Fruit fly (Drosophila melanogaster) whole organism, embryonic: ENCODE results near the gene Best3.

Experiments
- Bgb ChIP-seq: fragments of 200-800 bp; sonication (Bioruptor generic); IDR thresholded peaks from 2 replicates; pipeline ENCODE4 v1.3.6; 2022; ENCODE audit warnings: missing biosample characterization, missing genetic modification characterization; ENCODE audit not compliant: partially characterized antibody
- CG10147 ChIP-seq: fragments of 200-800 bp; sonication (Bioruptor generic); optimal IDR thresholded peaks from 2 replicates; lab custom pipeline; 2019; ENCODE audit warnings: missing biosample characterization, mild to moderate bottlenecking, missing genetic modification characterization, moderate library complexity
- CG11093 ChIP-seq: fragments of 200-800 bp; sonication (Bioruptor generic); IDR thresholded peaks from 3 replicates; pipeline ENCODE4 v1.3.6; 2022; ENCODE audit warnings: missing biosample characterization, missing genetic modification characterization
- CG11504 ChIP-seq: fragments of 200-800 bp; sonication (Bioruptor generic); optimal IDR thresholded peaks from 3 replicates; lab custom pipeline; 2019; ENCODE audit warnings: missing biosample characterization, mild to moderate bottlenecking, missing genetic modification characterization, moderate library complexity
- CG12104 ChIP-seq: fragments of 200-800 bp; sonication (Bioruptor generic); optimal IDR thresholded peaks from 3 replicates; lab custom pipeline; 2016; ENCODE audit warnings: missing biosample characterization, missing genetic modification characterization
- CG14014 ChIP-seq: fragments of 200-800 bp; sonication (Bioruptor generic); IDR thresholded peaks from 2 replicates; pipeline ENCODE4 v1.3.6; 2022; ENCODE audit warnings: missing biosample characterization, missing genetic modification characterization
- CG15601 ChIP-seq: fragments of 200-800 bp; sonication (Bioruptor generic); optimal IDR thresholded peaks from 3 replicates; lab custom pipeline; 2019; ENCODE audit warnings: missing biosample characterization, mild to moderate bottlenecking, missing genetic modification characterization, moderate library complexity
- CG1603 ChIP-seq: fragments of 200-800 bp; sonication (Bioruptor generic); optimal IDR thresholded peaks from 2 replicates; lab custom pipeline; 2019; ENCODE audit warnings: missing biosample characterization, mild to moderate bottlenecking, missing genetic modification characterization, moderate library complexity
- CG17568 ChIP-seq: fragments of 200-800 bp; sonication (Bioruptor generic); optimal IDR thresholded peaks from 2 replicates; lab custom pipeline; 2018; ENCODE audit warnings: missing biosample characterization, mild to moderate bottlenecking, missing genetic modification characterization, moderate library complexity
- CG17612 ChIP-seq: fragments of 200-800 bp; sonication (Bioruptor generic); IDR thresholded peaks from 2 replicates; pipeline ENCODE4 v1.3.6; 2022; ENCODE audit warnings: missing biosample characterization, missing genetic modification characterization
- CG18011 ChIP-seq: fragments of 200-800 bp; sonication (Bioruptor generic); optimal IDR thresholded peaks from 2 replicates; lab custom pipeline; 2017; ENCODE audit warnings: missing biosample characterization, missing genetic modification characterization, mild to moderate bottlenecking, moderate library complexity, missing genotype
- CG18262 ChIP-seq: fragments of 200-800 bp; optimal IDR thresholded peaks from 3 replicates; lab custom pipeline; 2019; ENCODE audit warnings: missing biosample characterization, mild to moderate bottlenecking, missing genetic modification characterization, moderate library complexity
- CG2116 ChIP-seq: fragments of 200-800 bp; sonication (Bioruptor generic); optimal IDR thresholded peaks from 3 replicates; lab custom pipeline; 2018; ENCODE audit warnings: missing biosample characterization, mild to moderate bottlenecking, missing genetic modification characterization
- CG2202 ChIP-seq: fragments of 200-800 bp; sonication (Bioruptor generic); optimal IDR thresholded peaks from 2 replicates; lab custom pipeline; 2018; ENCODE audit warnings: missing biosample characterization, mild to moderate bottlenecking, missing genetic modification characterization
- CG31224 ChIP-seq: fragments of 200-800 bp; sonication (Bioruptor generic); IDR thresholded peaks from 2 replicates; pipeline ENCODE4 v1.3.6; 2022; ENCODE audit warnings: missing biosample characterization, missing genetic modification characterization
- CG3163 ChIP-seq: fragments of 200-800 bp; sonication (Bioruptor generic); optimal IDR thresholded peaks from 3 replicates; lab custom pipeline; 2016; ENCODE audit warnings: missing biosample characterization, missing genetic modification characterization
- CG32532 ChIP-seq: fragments of 200-800 bp; sonication (Bioruptor generic); IDR thresholded peaks from 2 replicates; pipeline ENCODE4 v1.3.6; 2022; ENCODE audit warnings: missing biosample characterization, missing genetic modification characterization
- CG3281 ChIP-seq: fragments of 200-800 bp; sonication (Bioruptor generic); optimal IDR thresholded peaks from 3 replicates; lab custom pipeline; 2017; ENCODE audit warnings: missing biosample characterization, mild to moderate bottlenecking, missing genetic modification characterization
- CG34422 ChIP-seq: fragments of 200-800 bp; sonication (Bioruptor generic); IDR thresholded peaks from 3 replicates; pipeline ENCODE4 v1.3.6; 2022; ENCODE audit warnings: missing biosample characterization, missing genetic modification characterization
- CG42726 ChIP-seq: fragments of 200-800 bp; sonication (Bioruptor generic); IDR thresholded peaks from 2 replicates; pipeline ENCODE4 v1.3.6; 2022; ENCODE audit warnings: missing biosample characterization, missing genetic modification characterization; ENCODE audit not compliant: partially characterized antibody
- CG4360 ChIP-seq: fragments of 200-800 bp; sonication (Bioruptor generic); IDR thresholded peaks from 2 replicates; pipeline ENCODE4 v1.3.6; 2022; ENCODE audit warnings: missing biosample characterization, missing genetic modification characterization
- CG4854 ChIP-seq: fragments of 200-800 bp; sonication (Bioruptor generic); optimal IDR thresholded peaks from 2 replicates; lab custom pipeline; 2016; ENCODE audit warnings: missing biosample characterization, missing genetic modification characterization, inconsistent platforms
- CG7745 ChIP-seq: fragments of 200-800 bp; sonication (Bioruptor generic); optimal IDR thresholded peaks from 2 replicates; lab custom pipeline; 2018; ENCODE audit warnings: missing biosample characterization, mild to moderate bottlenecking, missing genetic modification characterization, moderate library complexity
- CG9215 ChIP-seq: fragments of 200-800 bp; sonication (Bioruptor generic); IDR thresholded peaks from 2 replicates; pipeline ENCODE4 v1.3.6; 2022; ENCODE audit warnings: missing biosample characterization, missing genetic modification characterization
- Dll ChIP-seq: fragments of 200-800 bp; sonication (Bioruptor generic); IDR thresholded peaks from 4 replicates; pipeline ENCODE4 v1.3.6; 2022; ENCODE audit warnings: missing biosample characterization, missing genetic modification characterization; ENCODE audit not compliant: partially characterized antibody
- HLHmδ ChIP-seq: fragments of 200-800 bp; sonication (Bioruptor generic); optimal IDR thresholded peaks from 2 replicates; lab custom pipeline; 2018; ENCODE audit warnings: missing biosample characterization, mild to moderate bottlenecking, missing genetic modification characterization, moderate library complexity
- Hr39 ChIP-seq: fragments of >200 bp; optimal IDR thresholded peaks from 2 replicates; lab custom pipeline; 2017
- Jarid2 ChIP-seq: fragments of 200-800 bp; sonication (Bioruptor generic); optimal IDR thresholded peaks from 3 replicates; lab custom pipeline; 2017; ENCODE audit warnings: mild to moderate bottlenecking, missing biosample characterization, missing genetic modification reagents, missing genetic modification characterization
- NC2α ChIP-seq: fragments of 200-800 bp; sonication (Bioruptor generic); optimal IDR thresholded peaks from 2 replicates; lab custom pipeline; 2016; ENCODE audit warnings: missing biosample characterization, missing genetic modification characterization
- NC2β ChIP-seq: fragments of 200-800 bp; sonication (Bioruptor generic); optimal IDR thresholded peaks from 2 replicates; lab custom pipeline; 2016; ENCODE audit warnings: missing biosample characterization, missing genetic modification characterization
- Ptx1 ChIP-seq: fragments of 200-800 bp; sonication (Bioruptor generic); IDR thresholded peaks from 2 replicates; pipeline ENCODE4 v1.3.6; 2022; ENCODE audit warnings: missing biosample characterization, missing genetic modification characterization
- Trl ChIP-seq, 3 experiments: fragments of >200 bp in 2 of 3; fragments of 200-800 bp in 1 of 3; sonication (Bioruptor generic) in 1 of 3; optimal IDR thresholded peaks; 2 replicates in 1 of 3; 3 replicates in 2 of 3; lab custom pipeline; 2016 to 2017; ENCODE audit warnings: missing biosample characterization in 1 of 3, missing genetic modification characterization in 1 of 3
- Xrp1 ChIP-seq: fragments of 200-800 bp; sonication (Bioruptor generic); IDR thresholded peaks from 2 replicates; pipeline ENCODE4 v1.3.6; 2022; ENCODE audit warnings: missing biosample characterization, missing genetic modification characterization
- ab ChIP-seq: fragments of 200-800 bp; sonication (Bioruptor generic); optimal IDR thresholded peaks from 2 replicates; lab custom pipeline; 2016; ENCODE audit warnings: missing biosample characterization, missing genetic modification characterization
- btn ChIP-seq: fragments of 200-800 bp; sonication (Bioruptor generic); optimal IDR thresholded peaks from 2 replicates; lab custom pipeline; 2016; ENCODE audit warnings: missing biosample characterization, missing genetic modification characterization
- cg ChIP-seq: fragments of 200-800 bp; sonication (Bioruptor generic); optimal IDR thresholded peaks from 3 replicates; lab custom pipeline; 2019; ENCODE audit warnings: missing biosample characterization, mild to moderate bottlenecking, missing genetic modification characterization, moderate library complexity
- her ChIP-seq: fragments of 200-800 bp; sonication (Bioruptor generic); optimal IDR thresholded peaks from 2 replicates; lab custom pipeline; 2016; ENCODE audit warnings: missing biosample characterization, missing genetic modification characterization
- hkb ChIP-seq, 2 experiments: fragments of 200-800 bp in 1 of 2; fragments of >200 bp in 1 of 2; sonication (Bioruptor generic) in 1 of 2; IDR thresholded peaks in 1 of 2; optimal IDR thresholded peaks in 1 of 2; 2 replicates each; pipeline versions ENCODE4 v1.3.6 to Lab custom; 2017 to 2022; ENCODE audit warnings: missing biosample characterization in 1 of 2, missing genetic modification characterization in 1 of 2
- jigr1 ChIP-seq: fragments of 200-800 bp; sonication (Bioruptor generic); IDR thresholded peaks from 3 replicates; pipeline ENCODE4 v1.3.6; 2022; ENCODE audit warnings: missing biosample characterization, missing genetic modification characterization
- kah ChIP-seq: fragments of 200-800 bp; sonication (Bioruptor generic); optimal IDR thresholded peaks from 2 replicates; lab custom pipeline; 2018; ENCODE audit warnings: missing biosample characterization, mild to moderate bottlenecking, missing genetic modification characterization
- kni ChIP-seq: fragments of 200-800 bp; sonication (Bioruptor generic); optimal IDR thresholded peaks from 3 replicates; lab custom pipeline; 2017; ENCODE audit warnings: mild to moderate bottlenecking, missing biosample characterization, missing genetic modification reagents, missing genetic modification characterization
- lbe ChIP-seq: fragments of 200-800 bp; sonication (Bioruptor generic); optimal IDR thresholded peaks from 2 replicates; lab custom pipeline; 2016; ENCODE audit warnings: missing biosample characterization, mild to moderate bottlenecking, missing genetic modification characterization
- onecut ChIP-seq: fragments of 200-800 bp; sonication (Bioruptor generic); IDR thresholded peaks from 2 replicates; pipeline ENCODE4 v1.3.6; 2022; ENCODE audit warnings: missing biosample characterization, missing genetic modification characterization
- prd ChIP-seq, 3 experiments: fragments of >200 bp in 2 of 3; fragments of 200-800 bp in 1 of 3; sonication (Bioruptor generic) in 1 of 3; optimal IDR thresholded peaks in 2 of 3; IDR thresholded peaks in 1 of 3; 2 replicates in 2 of 3; 3 replicates in 1 of 3; pipeline versions ENCODE4 v1.3.6 to Lab custom; 2017 to 2022; ENCODE audit warnings: missing biosample characterization in 1 of 3, missing genetic modification characterization in 1 of 3
- seq ChIP-seq: fragments of 200-800 bp; sonication (Bioruptor generic); IDR thresholded peaks from 2 replicates; pipeline ENCODE4 v1.3.6; 2022; ENCODE audit warnings: missing biosample characterization, missing genetic modification characterization
- sqz ChIP-seq: fragments of 200-800 bp; sonication (Bioruptor generic); optimal IDR thresholded peaks from 3 replicates; lab custom pipeline; 2018; ENCODE audit warnings: missing biosample characterization, mild to moderate bottlenecking, missing genetic modification characterization
- zen2 ChIP-seq: fragments of 200-800 bp; sonication (Bioruptor generic); IDR thresholded peaks from 3 replicates; pipeline ENCODE4 v1.3.6; 2022; ENCODE audit warnings: missing biosample characterization, missing genetic modification characterization; ENCODE audit not compliant: partially characterized antibody
- zfh1 ChIP-seq: fragments of 200-800 bp; sonication (Bioruptor generic); IDR thresholded peaks from 3 replicates; pipeline ENCODE4 v1.3.6; 2022; ENCODE audit warnings: missing biosample characterization, missing genetic modification characterization

Best3 gene

DNA sequence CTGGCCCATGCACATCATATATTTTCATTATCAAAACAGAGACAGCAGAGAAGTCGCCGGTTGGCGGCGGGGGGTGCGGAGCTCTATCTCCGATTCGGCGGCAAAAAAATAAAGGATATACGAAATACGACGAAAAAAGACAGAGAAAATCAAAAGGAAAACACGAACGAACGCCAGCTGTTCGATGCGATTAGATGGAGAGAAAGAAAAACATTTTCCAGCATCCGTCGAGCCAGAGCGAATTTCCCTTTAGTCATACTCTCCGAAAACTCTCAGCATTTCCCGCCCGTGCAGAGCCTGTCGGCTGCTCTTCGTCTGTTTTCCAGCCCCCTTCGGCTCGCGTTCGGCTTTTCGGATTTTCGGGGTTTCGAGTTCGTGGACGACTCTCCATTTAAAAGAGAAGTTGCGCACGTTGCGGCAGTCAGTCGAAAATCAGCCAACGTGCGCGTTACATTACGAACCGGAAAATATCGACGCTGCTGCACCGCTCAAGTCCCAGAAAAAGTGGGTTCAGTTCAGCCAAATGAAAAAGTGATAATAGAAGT lies 33.8 kb upstream of the Best3 start, which contains the start of gene Toll-6 (continued):
- no peak for TF ChIP-seq CG2116 (GFP tag; lab: Kevin White, UChicago)
- TF ChIP-seq CG4854: no peak
- TF ChIP-seq CG12104 (GFP tag; lab: Kevin White, UChicago): no peak
- no peak for TF ChIP-seq lbe (GFP tag; lab: Kevin White, UChicago)
- TF ChIP-seq CG9215 (GFP tag; lab: Robert Waterston, UW): no peak
- TF ChIP-seq CG3281: no peak
- TF ChIP-seq CG10147: no peak
- no peak for TF ChIP-seq prd (optimal IDR thresholded peaks at IDR 0.05; lab: Kevin White, UChicago)
- TF ChIP-seq prd (GFP tag; IDR thresholded peaks at IDR 0.05; lab: Robert Waterston, UW): peak; percentile 39; the same call in 2 of the 3 replicates
- TF ChIP-seq Xrp1: peak; percentile 18; the same call in 1 of the 2 replicates
- TF ChIP-seq CG11504: no peak
- 0 out of 2 replicates have a peak, but pooled peaks have one; percentile 5 for TF ChIP-seq CG32532 (GFP tag; lab: Robert Waterston, UW)
- TF ChIP-seq NC2β: peak; percentile 44
- TF ChIP-seq seq (GFP tag; lab: Robert Waterston, UW): peak; percentile 52; the same call in 1 of the 2 replicates
- TF ChIP-seq CG14014 (GFP tag; lab: Robert Waterston, UW): no peak
- no peak for TF ChIP-seq btn (GFP tag; lab: Kevin White, UChicago)
- peak; percentile 68 for TF ChIP-seq kni (GFP tag; lab: Kevin White, UChicago)
- peak; percentile 55 for TF ChIP-seq CG42726 (GFP tag; lab: Robert Waterston, UW)
- TF ChIP-seq cg: peak; percentile 40
- no peak for TF ChIP-seq Hr39 (lab: Kevin White, UChicago)
- 0 out of 4 replicates have a peak, but pooled peaks have one; percentile 25 for TF ChIP-seq Dll (GFP tag; lab: Robert Waterston, UW)
- TF ChIP-seq CG18262: peak; percentile 20
- no peak for TF ChIP-seq CG2202
- 0 out of 2 replicates have a peak, but pooled peaks have one; percentile 15 for TF ChIP-seq CG4360 (GFP tag; lab: Robert Waterston, UW)
- 0 out of 3 replicates have a peak, but pooled peaks have one; percentile 39 for TF ChIP-seq zfh1 (GFP tag; lab: Robert Waterston, UW)
- TF ChIP-seq Ptx1: no peak
- TF ChIP-seq zen2 (GFP tag; lab: Robert Waterston, UW): 0 out of 3 replicates have a peak, but pooled peaks have one; percentile 9
- TF ChIP-seq CG7745 (tag; lab: Kevin White, UChicago): peak; percentile 38
- TF ChIP-seq CG11093 (GFP tag; lab: Robert Waterston, UW): no peak
- peak; percentile 97 for TF ChIP-seq Jarid2 (GFP tag; lab: Kevin White, UChicago)
- peak; percentile 37; the same call in 1 of the 3 replicates for TF ChIP-seq CG34422 (GFP tag; lab: Robert Waterston, UW)
- peak; percentile 55 for TF ChIP-seq sqz (GFP tag; lab: Kevin White, UChicago)
- TF ChIP-seq onecut: no peak
- TF ChIP-seq CG31224 (GFP tag; lab: Robert Waterston, UW): no peak
- TF ChIP-seq her: peak; percentile 9
- no peak for TF ChIP-seq ab (GFP tag; lab: Kevin White, UChicago)
- peak; percentile 22; the same call in 1 of the 2 replicates for TF ChIP-seq Bgb (GFP tag; lab: Robert Waterston, UW)
- TF ChIP-seq kah: peak; percentile 25
- no peak for TF ChIP-seq CG17612 (GFP tag; lab: Robert Waterston, UW)
- TF ChIP-seq NC2α (GFP tag; lab: Kevin White, UChicago): peak; percentile 76
- peak; percentile 14 for TF ChIP-seq CG1603 (tag; lab: Kevin White, UChicago)
- TF ChIP-seq jigr1 (GFP tag; lab: Robert Waterston, UW): no peak
- no peak for TF ChIP-seq CG18011 (GFP tag; lab: Kevin White, UChicago)
- peak; percentile 38 for TF ChIP-seq HLHmδ (GFP tag; lab: Kevin White, UChicago)
- peak; percentile 60 to 80 for TF ChIP-seq Trl (optimal IDR thresholded peaks at IDR 0.05; lab: Kevin White, UChicago)
- TF ChIP-seq Trl (GFP tag; optimal IDR thresholded peaks at IDR 0.05; lab: Kevin White, UChicago): peak; percentile 2
- peak; percentile 4 for TF ChIP-seq CG3163
- peak; percentile 2 for TF ChIP-seq CG15601 (tag; lab: Kevin White, UChicago)
- TF ChIP-seq hkb (optimal IDR thresholded peaks at IDR 0.05; lab: Kevin White, UChicago): no peak
- TF ChIP-seq hkb (GFP tag; IDR thresholded peaks at IDR 0.05; lab: Robert Waterston, UW): no peak
- peak; percentile 40 for TF ChIP-seq CG17568 (GFP tag; lab: Kevin White, UChicago)
